Fruit fly (Drosophila melanogaster) whole organism, embryonic: ENCODE results near the gene CG1172.

Experiments used
- Antp ChIP-seq: fragments of 200-800 bp; sonication (Bioruptor generic); optimal IDR thresholded peaks from 3 replicates; lab custom pipeline; 2016; ENCODE audit warnings: missing biosample characterization, missing genetic modification characterization
- Atf-2 ChIP-seq: fragments of 200-800 bp; sonication (Bioruptor generic); optimal IDR thresholded peaks from 2 replicates; lab custom pipeline; 2016; ENCODE audit warnings: missing biosample characterization, missing genetic modification characterization
- CG12659 ChIP-seq: fragments of 200-800 bp; sonication (Bioruptor generic); optimal IDR thresholded peaks from 3 replicates; lab custom pipeline; 2017; ENCODE audit warnings: mild to moderate bottlenecking, missing biosample characterization, missing genetic modification reagents, missing genetic modification characterization
- CG12744 ChIP-seq: fragments of 200-800 bp; sonication (Bioruptor generic); optimal IDR thresholded peaks from 2 replicates; lab custom pipeline; 2016; ENCODE audit warnings: missing biosample characterization, missing genetic modification characterization
- CG14710 ChIP-seq: fragments of 200-800 bp; sonication (Bioruptor generic); optimal IDR thresholded peaks from 3 replicates; lab custom pipeline; 2019; ENCODE audit warnings: missing biosample characterization, mild to moderate bottlenecking, missing genetic modification characterization, moderate library complexity
- CG1529 ChIP-seq: fragments of 200-800 bp; sonication (Bioruptor generic); optimal IDR thresholded peaks from 3 replicates; lab custom pipeline; 2018; ENCODE audit warnings: missing biosample characterization, missing genetic modification characterization
- CG15601 ChIP-seq: fragments of 200-800 bp; sonication (Bioruptor generic); optimal IDR thresholded peaks from 3 replicates; lab custom pipeline; 2019; ENCODE audit warnings: missing biosample characterization, mild to moderate bottlenecking, missing genetic modification characterization, moderate library complexity
- CG16815 ChIP-seq: fragments of 200-800 bp; sonication (Bioruptor generic); optimal IDR thresholded peaks from 3 replicates; lab custom pipeline; 2017; ENCODE audit warnings: missing biosample characterization, mild to moderate bottlenecking, missing genetic modification characterization
- CG17612 ChIP-seq: fragments of 200-800 bp; sonication (Bioruptor generic); IDR thresholded peaks from 2 replicates; pipeline ENCODE4 v1.3.6; 2022; ENCODE audit warnings: missing biosample characterization, missing genetic modification characterization
- CG1792 ChIP-seq: fragments of 200-800 bp; sonication (Bioruptor generic); optimal IDR thresholded peaks from 2 replicates; lab custom pipeline; 2016; ENCODE audit warnings: missing biosample characterization, missing genetic modification characterization
- CG18262 ChIP-seq: fragments of 200-800 bp; optimal IDR thresholded peaks from 3 replicates; lab custom pipeline; 2019; ENCODE audit warnings: missing biosample characterization, mild to moderate bottlenecking, missing genetic modification characterization, moderate library complexity
- CG18599 ChIP-seq: fragments of 200-800 bp; sonication (Bioruptor generic); optimal IDR thresholded peaks from 3 replicates; lab custom pipeline; 2017; ENCODE audit warnings: missing biosample characterization, missing genetic modification characterization, mild to moderate bottlenecking, moderate library complexity, missing genetic modification reagents
- CG4282 ChIP-seq: fragments of 200-800 bp; sonication (Bioruptor generic); optimal IDR thresholded peaks from 2 replicates; lab custom pipeline; 2016; ENCODE audit warnings: missing biosample characterization, missing genetic modification characterization
- CG4360 ChIP-seq: fragments of 200-800 bp; sonication (Bioruptor generic); IDR thresholded peaks from 2 replicates; pipeline ENCODE4 v1.3.6; 2022; ENCODE audit warnings: missing biosample characterization, missing genetic modification characterization
- CG7271 ChIP-seq: fragments of 200-800 bp; sonication (Bioruptor generic); optimal IDR thresholded peaks from 2 replicates; lab custom pipeline; 2018; ENCODE audit warnings: missing biosample characterization, mild to moderate bottlenecking, missing genetic modification characterization, moderate library complexity
- CG8290 ChIP-seq, 3 experiments: fragments of 200-800 bp; sonication (Bioruptor generic); optimal IDR thresholded peaks; 2 replicates each; lab custom pipeline; 2016 to 2019; ENCODE audit warnings: missing biosample characterization in 3 of 3, missing genetic modification characterization in 3 of 3, mild to moderate bottlenecking in 2 of 3, moderate library complexity in 1 of 3
- CTCF ChIP-seq: fragments of 200-800 bp; sonication (Bioruptor generic); optimal IDR thresholded peaks from 2 replicates; lab custom pipeline; 2017; ENCODE audit warnings: missing biosample characterization, mild to moderate bottlenecking, missing genetic modification characterization, moderate library complexity
- D ChIP-seq, 2 experiments: fragments of 200-800 bp in 1 of 2; fragments of >200 bp in 1 of 2; sonication (Bioruptor generic) in 1 of 2; optimal IDR thresholded peaks; 2 replicates in 1 of 2; 3 replicates in 1 of 2; lab custom pipeline; 2017; ENCODE audit warnings: mild to moderate bottlenecking in 1 of 2, missing biosample characterization in 1 of 2, missing genetic modification characterization in 1 of 2, missing genetic modification reagents in 1 of 2
- Dek ChIP-seq: fragments of 200-800 bp; sonication (Bioruptor generic); optimal IDR thresholded peaks from 3 replicates; lab custom pipeline; 2019; ENCODE audit warnings: missing biosample characterization, mild to moderate bottlenecking, missing genetic modification characterization, moderate library complexity
- Doc2 ChIP-seq: fragments of 200-800 bp; sonication (Bioruptor generic); IDR thresholded peaks from 2 replicates; pipeline ENCODE4 v1.3.6; 2022; ENCODE audit warnings: missing biosample characterization, missing genetic modification characterization
- GATAe ChIP-seq: fragments of 200-800 bp; sonication (Bioruptor generic); conservative IDR thresholded peaks from 2 replicates; pipeline ENCODE4 v1.3.6; 2022; ENCODE audit warnings: missing biosample characterization, missing genetic modification characterization
- Hsf ChIP-seq: fragments of 200-800 bp; sonication (Bioruptor generic); optimal IDR thresholded peaks from 3 replicates; lab custom pipeline; 2016; ENCODE audit warnings: missing biosample characterization, missing genetic modification characterization
- Oli ChIP-seq: fragments of 200-800 bp; sonication (Bioruptor generic); optimal IDR thresholded peaks from 2 replicates; lab custom pipeline; 2018; ENCODE audit warnings: missing biosample characterization, mild to moderate bottlenecking, missing genetic modification characterization, moderate library complexity
- Pdp1 ChIP-seq, 2 experiments: fragments of 200-800 bp; sonication (Bioruptor generic); optimal IDR thresholded peaks; 3 replicates each; lab custom pipeline; 2016; ENCODE audit warnings: missing biosample characterization in 2 of 2, missing genetic modification characterization in 2 of 2, mild to moderate bottlenecking in 1 of 2, moderate library complexity in 1 of 2
- Sox102F ChIP-seq: fragments of 200-800 bp; sonication (Bioruptor generic); optimal IDR thresholded peaks from 2 replicates; lab custom pipeline; 2018; ENCODE audit warnings: missing biosample characterization, mild to moderate bottlenecking, missing genetic modification characterization, moderate library complexity
- Sry-β ChIP-seq: fragments of 200-800 bp; sonication (Bioruptor generic); optimal IDR thresholded peaks from 2 replicates; lab custom pipeline; 2018; ENCODE audit warnings: missing biosample characterization, mild to moderate bottlenecking, missing genetic modification characterization, moderate library complexity
- Sry-δ ChIP-seq: fragments of 200-800 bp; sonication (Bioruptor generic); optimal IDR thresholded peaks from 2 replicates; lab custom pipeline; 2016; ENCODE audit warnings: missing biosample characterization, missing genetic modification characterization
- Taf1 ChIP-seq: fragments of 200-800 bp; sonication (Bioruptor generic); IDR thresholded peaks from 2 replicates; pipeline ENCODE4 v1.3.6; 2022; ENCODE audit warnings: missing biosample characterization, missing genetic modification characterization
- Vsx1 ChIP-seq: fragments of 200-800 bp; sonication (Bioruptor generic); optimal IDR thresholded peaks from 2 replicates; lab custom pipeline; 2017; ENCODE audit warnings: missing biosample characterization, mild to moderate bottlenecking, missing genetic modification characterization, missing genetic modification reagents
- ap ChIP-seq: fragments of 200-800 bp; sonication (Bioruptor generic); IDR thresholded peaks from 2 replicates; pipeline ENCODE4 v1.3.6; 2022; ENCODE audit warnings: missing biosample characterization, missing genetic modification characterization
- bab2 ChIP-seq: fragments of 200-800 bp; sonication (Bioruptor generic); optimal IDR thresholded peaks from 2 replicates; lab custom pipeline; 2016; ENCODE audit warnings: missing biosample characterization, missing genetic modification characterization
- bbx ChIP-seq: fragments of 200-800 bp; sonication (Bioruptor generic); IDR thresholded peaks from 2 replicates; pipeline ENCODE4 v1.3.6; 2022; ENCODE audit warnings: missing biosample characterization, missing genetic modification characterization; ENCODE audit not compliant: partially characterized antibody
- disco-r ChIP-seq: fragments of 200-800 bp; sonication (Bioruptor generic); optimal IDR thresholded peaks from 2 replicates; lab custom pipeline; 2016; ENCODE audit warnings: missing biosample characterization, missing genetic modification characterization
- ewg ChIP-seq: fragments of 200-800 bp; sonication (Bioruptor generic); optimal IDR thresholded peaks from 3 replicates; lab custom pipeline; 2017; ENCODE audit warnings: mild to moderate bottlenecking, missing biosample characterization, missing genetic modification reagents, missing genetic modification characterization
- gem ChIP-seq: fragments of 200-800 bp; sonication (Bioruptor generic); optimal IDR thresholded peaks from 2 replicates; lab custom pipeline; 2019; ENCODE audit warnings: missing biosample characterization, mild to moderate bottlenecking, missing genetic modification characterization, moderate library complexity
- hb ChIP-seq: fragments of 200-800 bp; sonication (Bioruptor generic); IDR thresholded peaks from 3 replicates; pipeline ENCODE4 v1.3.6; 2022; ENCODE audit warnings: missing biosample characterization, missing genetic modification characterization; ENCODE audit not compliant: partially characterized antibody
- mld ChIP-seq: fragments of 200-800 bp; sonication (Bioruptor generic); IDR thresholded peaks from 3 replicates; pipeline ENCODE4 v1.3.6; 2022; ENCODE audit warnings: missing biosample characterization, missing genetic modification characterization; ENCODE audit not compliant: partially characterized antibody
- onecut ChIP-seq: fragments of 200-800 bp; sonication (Bioruptor generic); IDR thresholded peaks from 2 replicates; pipeline ENCODE4 v1.3.6; 2022; ENCODE audit warnings: missing biosample characterization, missing genetic modification characterization
- pfk ChIP-seq: fragments of 200-800 bp; sonication (Bioruptor generic); optimal IDR thresholded peaks from 2 replicates; lab custom pipeline; 2018; ENCODE audit warnings: missing biosample characterization, mild to moderate bottlenecking, missing genetic modification characterization, moderate library complexity
- ranshi ChIP-seq: fragments of 200-800 bp; sonication (Bioruptor generic); IDR thresholded peaks from 2 replicates; pipeline ENCODE4 v1.3.6; 2022; ENCODE audit warnings: missing biosample characterization, missing genetic modification characterization
- salm ChIP-seq: fragments of 200-800 bp; sonication (Bioruptor generic); optimal IDR thresholded peaks from 2 replicates; lab custom pipeline; 2018; ENCODE audit warnings: missing biosample characterization, mild to moderate bottlenecking, missing genetic modification characterization
- sisA ChIP-seq: fragments of 200-800 bp; sonication (Bioruptor generic); IDR thresholded peaks from 2 replicates; pipeline ENCODE4 v1.3.6; 2022; ENCODE audit warnings: missing biosample characterization, missing genetic modification characterization
- so ChIP-seq: fragments of 200-800 bp; sonication (Bioruptor generic); IDR thresholded peaks from 3 replicates; pipeline ENCODE4 v1.3.6; 2022; ENCODE audit warnings: missing biosample characterization, missing genetic modification characterization
- sr ChIP-seq: fragments of 200-800 bp; sonication (Bioruptor generic); IDR thresholded peaks from 3 replicates; pipeline ENCODE4 v1.3.6; 2022; ENCODE audit warnings: missing biosample characterization, missing genetic modification characterization
- tup ChIP-seq: fragments of 200-800 bp; sonication (Bioruptor generic); optimal IDR thresholded peaks from 2 replicates; lab custom pipeline; 2016; ENCODE audit warnings: missing biosample characterization, mild to moderate bottlenecking, missing genetic modification characterization, moderate library complexity
- unc-4 ChIP-seq: fragments of 200-800 bp; sonication (Bioruptor generic); IDR thresholded peaks from 2 replicates; pipeline ENCODE4 v1.3.6; 2022; ENCODE audit warnings: missing biosample characterization, missing genetic modification characterization; ENCODE audit not compliant: partially characterized antibody
- vvl ChIP-seq: fragments of 200-800 bp; sonication (Bioruptor generic); IDR thresholded peaks from 2 replicates; pipeline ENCODE4 v1.3.6; 2022; ENCODE audit warnings: missing biosample characterization, missing genetic modification characterization
- wdn ChIP-seq: fragments of 200-800 bp; sonication (Bioruptor generic); IDR thresholded peaks from 2 replicates; pipeline ENCODE4 v1.3.6; 2022; ENCODE audit warnings: missing biosample characterization, missing genetic modification characterization
- z ChIP-seq: fragments of 200-800 bp; sonication (Bioruptor generic); IDR thresholded peaks from 3 replicates; pipeline ENCODE4 v1.3.6; 2022; ENCODE audit warnings: missing biosample characterization, missing genetic modification characterization
- zfh2 ChIP-seq: fragments of 200-800 bp; sonication (Bioruptor generic); optimal IDR thresholded peaks from 2 replicates; lab custom pipeline; 2016; ENCODE audit warnings: missing biosample characterization, missing genetic modification characterization

The CG1172 gene

DNA sequence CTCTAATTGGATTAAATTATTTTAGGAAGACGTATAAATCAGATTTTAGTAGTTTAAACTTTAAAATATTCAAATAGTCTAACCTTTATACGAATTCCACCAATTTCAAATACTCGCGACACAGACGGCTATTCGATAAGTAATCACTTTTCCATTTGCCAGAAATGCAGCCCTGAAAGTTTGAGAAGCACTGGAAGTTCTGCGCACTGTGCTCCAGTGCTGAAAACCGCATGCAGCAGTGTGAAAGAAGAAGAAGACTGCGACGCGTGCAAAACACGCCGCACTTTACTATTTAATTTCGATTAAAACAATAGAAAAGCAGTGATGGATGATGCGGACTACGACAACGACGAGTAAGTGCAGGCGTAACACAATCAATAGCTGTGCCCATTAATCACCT lies 22.2 kb upstream of the CG1172 start, which contains the start of gene Polr2F (continued):
- TF ChIP-seq CG4282 (GFP tag; lab: Kevin White, UChicago) (peak; percentile 89), CG1792 (GFP tag; lab: Kevin White, UChicago) (peak; percentile 85), Pdp1 (GFP tag; optimal IDR thresholded peaks at IDR 0.05; lab: Kevin White, UChicago) (peak; percentile 76 to 89), bbx (GFP tag; lab: Robert Waterston, UW) (peak; percentile 66), Doc2 (GFP tag; lab: Robert Waterston, UW) (no peak), sisA (peak; percentile 87), mld (no peak), ranshi (GFP tag; lab: Robert Waterston, UW) (peak; percentile 76), CG4360 (GFP tag; lab: Robert Waterston, UW) (no peak), CG12744 (GFP tag; lab: Kevin White, UChicago) (peak; percentile 82), disco-r (GFP tag; lab: Kevin White, UChicago) (peak; percentile 72), Vsx1 (GFP tag; lab: Kevin White, UChicago) (no peak), bab2 (peak; percentile 90), D (optimal IDR thresholded peaks at IDR 0.05; lab: Kevin White, UChicago) (no peak), D (GFP tag; optimal IDR thresholded peaks at IDR 0.05; lab: Kevin White, UChicago) (peak; percentile 44), Antp (peak; percentile 96), Atf-2 (peak; percentile 82), CG12659 (peak; percentile 92), Oli (tag; lab: Kevin White, UChicago) (peak; percentile 29), sr (GFP tag; lab: Robert Waterston, UW) (no peak; the same call in 2 of the 3 replicates), pfk (peak; percentile 61), zfh2 (GFP tag; lab: Kevin White, UChicago) (peak; percentile 97), CG1529 (peak; percentile 2), Hsf (GFP tag; lab: Kevin White, UChicago) (peak; percentile 92), vvl (GFP tag; lab: Robert Waterston, UW) (peak; percentile 87), CG16815 (GFP tag; lab: Kevin White, UChicago) (peak; percentile 73), Sry-δ (GFP tag; lab: Kevin White, UChicago) (peak; percentile 75), CG18599 (GFP tag; lab: Kevin White, UChicago) (peak; percentile 82), Sry-β (GFP tag; lab: Kevin White, UChicago) (peak; percentile 34), unc-4 (peak; percentile 36; the same call in 1 of the 2 replicates), CTCF (peak; percentile 44), Dek (tag; lab: Kevin White, UChicago) (peak; percentile 79), so (GFP tag; lab: Robert Waterston, UW) (peak; percentile 70; the same call in 1 of the 3 replicates), onecut (peak; percentile 57), tup (GFP tag; lab: Kevin White, UChicago) (peak; percentile 81), CG18262 (tag; lab: Kevin White, UChicago) (peak; percentile 54), GATAe (GFP tag; lab: Robert Waterston, UW) (peak; percentile 34; the same call in 1 of the 2 replicates), ap (peak; percentile 43; the same call in 1 of the 2 replicates), CG7271 (tag; lab: Kevin White, UChicago) (no peak), CG15601 (tag; lab: Kevin White, UChicago) (peak; percentile 68), ewg (GFP tag; lab: Kevin White, UChicago) (peak; percentile 100), z (GFP tag; lab: Robert Waterston, UW) (no peak), CG8290 (GFP tag; optimal IDR thresholded peaks at IDR 0.05; lab: Kevin White, UChicago) (peak; percentile 89), CG8290 (tag; optimal IDR thresholded peaks at IDR 0.05; lab: Kevin White, UChicago) (peak in 1 of 2 experiments; percentile 95), CG14710 (tag; lab: Kevin White, UChicago) (peak; percentile 84), Taf1 (GFP tag; lab: Robert Waterston, UW) (peak; percentile 56; the same call in 1 of the 2 replicates), gem (tag; lab: Kevin White, UChicago) (no peak), Sox102F (GFP tag; lab: Kevin White, UChicago) (no peak), wdn (GFP tag; lab: Robert Waterston, UW) (no peak), CG17612 (GFP tag; lab: Robert Waterston, UW) (peak; percentile 59), hb (GFP tag; lab: Robert Waterston, UW) (no peak), salm (tag; lab: Kevin White, UChicago) (no peak)
